Worm (Caenorhabditis elegans): ENCODE measurements around the gene mob-2.

mob-2 gene

ce11 chrX:13144975-13145618, 24.8 kb downstream of the mob-2 start (continued):
- peak; percentile 61 for TF ChIP-seq arid-1 (GFP tag; conservative IDR thresholded peaks at IDR 0.05)
- peak; percentile 82 for TF ChIP-seq spr-3 (GFP tag; optimal IDR thresholded peaks at IDR 0.05)
- peak; percentile 61; the same call in 1 of the 2 replicates for TF ChIP-seq Y48G9A.11 (GFP tag; IDR thresholded peaks at IDR 0.05)
- TF ChIP-seq zip-2 (tag; optimal IDR thresholded peaks at IDR 0.05): peak; percentile 74
- TF ChIP-seq daf-8 (GFP tag; IDR thresholded peaks at IDR 0.05): no peak
- peak; percentile 77 for TF ChIP-seq ceh-32 (tag; optimal IDR thresholded peaks at IDR 0.05; ENCODE audit: poor library complexity)
- TF ChIP-seq pha-4 (GFP tag; IDR thresholded peaks at IDR 0.05): peak; percentile 90
- TF ChIP-seq pha-4 (tag; optimal IDR thresholded peaks at IDR 0.05): no peak
- TF ChIP-seq daf-12 (tag; optimal IDR thresholded peaks at IDR 0.05): no peak
- peak; percentile 77 for TF ChIP-seq lin-39 (tag; optimal IDR thresholded peaks at IDR 0.05)
- TF ChIP-seq nhr-237 (tag; optimal IDR thresholded peaks at IDR 0.05): peak; percentile 4
- TF ChIP-seq unc-130 (GFP tag; optimal IDR thresholded peaks at IDR 0.05): no peak
- peak; percentile 81 for TF ChIP-seq lin-13 (GFP tag; optimal IDR thresholded peaks at IDR 0.05)
- TF ChIP-seq ZK337.2 (GFP tag; IDR thresholded peaks at IDR 0.05): 0 out of 2 replicates have a peak, but pooled peaks have one; percentile 16
- TF ChIP-seq zag-1 (tag; optimal IDR thresholded peaks at IDR 0.05): no peak
- peak; percentile 80 for TF ChIP-seq mes-2 (tag; optimal IDR thresholded peaks at IDR 0.05; ENCODE audit: poor library complexity, severe bottlenecking)
- TF ChIP-seq madf-5 (GFP tag; IDR thresholded peaks at IDR 0.05): 0 out of 4 replicates have a peak, but pooled peaks of 1 of the 2 experiments have one; percentile 21
- no peak for TF ChIP-seq Y75B8A.6 (GFP tag; IDR thresholded peaks at IDR 0.05)
- TF ChIP-seq hlh-30 (tag; optimal IDR thresholded peaks at IDR 0.05; ENCODE audit: insufficient read depth): peak; percentile 100
- TF ChIP-seq T20F7.1 (GFP tag; optimal IDR thresholded peaks at IDR 0.05): peak; percentile 80
- peak; percentile 57; the same call in 1 of the 2 replicates for TF ChIP-seq dmd-8 (GFP tag; IDR thresholded peaks at IDR 0.05)
- no peak for TF ChIP-seq nhr-111 (GFP tag; optimal IDR thresholded peaks at IDR 0.05)
- TF ChIP-seq hmg-1.1 (GFP tag; IDR thresholded peaks at IDR 0.05): peak; percentile 96
- TF ChIP-seq ztf-7 (tag; optimal IDR thresholded peaks at IDR 0.05): peak; percentile 77
- TF ChIP-seq vab-7 (GFP tag; IDR thresholded peaks at IDR 0.05): no peak; the same call in none of the 2 replicates
- TF ChIP-seq aly-2 (tag; optimal IDR thresholded peaks at IDR 0.05): no peak
- no peak for TF ChIP-seq sdz-12 (GFP tag; optimal IDR thresholded peaks at IDR 0.05)
- peak; percentile 91 for TF ChIP-seq nhr-10 (tag; optimal IDR thresholded peaks at IDR 0.05)
- peak; percentile 6 for TF ChIP-seq fos-1 (tag; optimal IDR thresholded peaks at IDR 0.05)
- peak; percentile 31 for TF ChIP-seq nhr-6 (tag; optimal IDR thresholded peaks at IDR 0.05)
- TF ChIP-seq spr-1 (tag; optimal IDR thresholded peaks at IDR 0.05): peak; percentile 88
- no peak for TF ChIP-seq ceh-82 (tag; optimal IDR thresholded peaks at IDR 0.05)
- no peak for TF ChIP-seq ceh-62 (tag; optimal IDR thresholded peaks at IDR 0.05)
- peak; percentile 97 for TF ChIP-seq rbr-2 (tag; optimal IDR thresholded peaks at IDR 0.05)
- TF ChIP-seq nhr-48 (tag; optimal IDR thresholded peaks at IDR 0.05): peak; percentile 94
- peak; percentile 98 for TF ChIP-seq egl-43 (GFP tag; IDR thresholded peaks at IDR 0.05)
- TF ChIP-seq nhr-77 (tag; optimal IDR thresholded peaks at IDR 0.05): peak; percentile 86
- peak; percentile 84 for TF ChIP-seq nhr-102 (tag; optimal IDR thresholded peaks at IDR 0.05)
- TF ChIP-seq ama-1 (optimal IDR thresholded peaks at IDR 0.05): peak; percentile 98
- peak; percentile 99 for TF ChIP-seq set-16 (GFP tag; IDR thresholded peaks at IDR 0.05)
- peak; percentile 93 for TF ChIP-seq dve-1 (tag; optimal IDR thresholded peaks at IDR 0.05; ENCODE audit: insufficient read depth)
- TF ChIP-seq mxl-2 (GFP tag; conservative IDR thresholded peaks at IDR 0.05): peak; percentile 89
- TF ChIP-seq F26F4.8 (GFP tag; conservative IDR thresholded peaks at IDR 0.05): no peak
- TF ChIP-seq aha-1 (tag): peak; percentile 100
- TF ChIP-seq jun-1 (tag; optimal IDR thresholded peaks at IDR 0.05): peak; percentile 87
- no peak for TF ChIP-seq skn-1 (tag; optimal IDR thresholded peaks at IDR 0.05)
- peak; percentile 67 to 72 for TF ChIP-seq daf-16 (GFP tag; optimal IDR thresholded peaks at IDR 0.05)
- TF ChIP-seq daf-16 (tag; optimal IDR thresholded peaks at IDR 0.05): peak; percentile 86
- TF ChIP-seq nhr-28 (tag; optimal IDR thresholded peaks at IDR 0.05): peak; percentile 84
- no peak; the same call in 1 of the 2 replicates for TF ChIP-seq zfp-3 (GFP tag; conservative IDR thresholded peaks at IDR 0.05)
- peak; percentile 79 for TF ChIP-seq nhr-25 (tag; optimal IDR thresholded peaks at IDR 0.05; ENCODE audit: borderline replicate concordance, insufficient read depth)

Data from whole organism, L4 larva.